Fruit fly (Drosophila melanogaster): ENCODE measurements around the gene Sar1.

Sar1 gene

DNA sequence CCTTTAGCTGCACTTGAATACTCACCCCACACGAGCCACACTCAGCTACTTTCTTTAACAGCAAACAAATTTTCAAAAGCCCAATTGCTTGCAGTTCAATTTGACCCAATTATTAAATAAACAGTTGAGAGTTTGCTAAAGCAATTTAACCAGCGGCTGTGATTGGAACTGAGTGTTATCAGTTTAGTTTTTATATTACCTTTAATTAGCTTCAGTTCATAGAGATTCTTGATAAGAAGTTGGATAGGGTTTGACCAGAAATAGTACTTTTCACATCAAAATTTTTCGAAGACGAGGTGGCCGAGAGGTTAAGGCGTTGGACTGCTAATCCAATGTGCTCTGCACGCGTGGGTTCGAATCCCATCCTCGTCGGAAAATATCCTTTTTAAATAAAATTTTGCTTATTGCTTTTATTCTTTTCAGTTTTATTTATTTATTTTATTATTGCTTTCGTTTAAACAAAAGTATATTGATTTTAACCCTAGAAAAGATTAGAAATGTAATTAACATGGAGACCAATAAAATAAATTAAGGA lies 39.8 kb downstream of the Sar1 start:
- TF ChIP-seq CG11617 (GFP tag; optimal IDR thresholded peaks at IDR 0.05) (no peak), tj (GFP tag; optimal IDR thresholded peaks at IDR 0.05) (no peak), kay (GFP tag; ENCODE audit: borderline replicate concordance) (no peak), CG1620 (GFP tag; optimal IDR thresholded peaks at IDR 0.05) (no peak), CG7045 (GFP tag; optimal IDR thresholded peaks at IDR 0.05) (no peak), Crg-1 (GFP tag; optimal IDR thresholded peaks at IDR 0.05) (no peak), ovo (GFP tag; optimal IDR thresholded peaks at IDR 0.05) (no peak), cnc (optimal IDR thresholded peaks at IDR 0.05) (no peak), CG12768 (GFP tag; optimal IDR thresholded peaks at IDR 0.05) (no peak)

- peak; percentile 15 for TF ChIP-seq bab1 (GFP tag; optimal IDR thresholded peaks at IDR 0.05)
- no peak for TF ChIP-seq CG33017 (tag; optimal IDR thresholded peaks at IDR 0.05)
- TF ChIP-seq Hr96 (GFP tag; optimal IDR thresholded peaks at IDR 0.05) = no peak
- no peak for TF ChIP-seq Crg-1 (GFP tag; optimal IDR thresholded peaks at IDR 0.05)
- no peak for TF ChIP-seq cnc (optimal IDR thresholded peaks at IDR 0.05)
These were observed 40.7 kb downstream of the Sar1 start for dm6 chr3R:22397068-22397700.

dm6 chr3R:22400246-22400645 lies 43.8 kb downstream of the Sar1 start:
- TF ChIP-seq tj (GFP tag; optimal IDR thresholded peaks at IDR 0.05) (no peak), Hr96 (GFP tag; optimal IDR thresholded peaks at IDR 0.05) (no peak), Mnt (GFP tag; optimal IDR thresholded peaks at IDR 0.05) (no peak), CG33017 (tag; optimal IDR thresholded peaks at IDR 0.05) (no peak), CG12768 (GFP tag; optimal IDR thresholded peaks at IDR 0.05) (no peak), CG5204 (GFP tag; optimal IDR thresholded peaks at IDR 0.05) (no peak), CG14711 (tag; optimal IDR thresholded peaks at IDR 0.05) (no peak), CG1620 (GFP tag; optimal IDR thresholded peaks at IDR 0.05) (no peak), Crg-1 (GFP tag; optimal IDR thresholded peaks at IDR 0.05) (no peak), toe (GFP tag; optimal IDR thresholded peaks at IDR 0.05) (no peak), bab1 (GFP tag; optimal IDR thresholded peaks at IDR 0.05) (no peak), cnc (optimal IDR thresholded peaks at IDR 0.05) (no peak), cic (GFP tag; optimal IDR thresholded peaks at IDR 0.05) (no peak), CG7101 (tag; optimal IDR thresholded peaks at IDR 0.05) (no peak), pad (GFP tag; optimal IDR thresholded peaks at IDR 0.05) (no peak), CG11617 (GFP tag; optimal IDR thresholded peaks at IDR 0.05) (no peak)

DNA sequence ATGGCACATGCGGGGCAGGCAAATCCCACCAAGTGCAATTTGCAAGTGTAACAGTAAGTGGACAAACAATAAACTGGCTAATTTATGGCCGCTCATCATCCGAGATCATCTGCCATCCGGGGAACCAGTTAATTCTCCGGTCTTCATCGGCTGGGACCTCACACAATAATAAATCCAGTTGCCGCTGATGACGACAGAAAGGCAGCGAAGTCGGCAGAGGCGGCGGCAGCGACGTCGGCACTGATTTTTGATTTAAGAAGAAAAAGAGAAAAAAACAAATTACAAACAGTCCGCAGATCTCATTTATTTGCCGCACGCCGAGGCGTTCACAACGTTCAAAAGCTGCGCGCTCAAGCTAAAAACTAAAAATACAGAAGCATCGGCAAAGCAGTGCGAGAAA lies 45.9 kb downstream of the Sar1 start, which contains the start of gene CG13856:
CG13856 (plus strand) TSS at position 301 of the 400 bp plus-strand sequence.
- TF ChIP-seq Clk (GFP tag; optimal IDR thresholded peaks at IDR 0.05) = no peak
- no peak for TF ChIP-seq Crg-1 (GFP tag; optimal IDR thresholded peaks at IDR 0.05)
- no peak for TF ChIP-seq Mnt (GFP tag; optimal IDR thresholded peaks at IDR 0.05)
- no peak for TF ChIP-seq cnc (optimal IDR thresholded peaks at IDR 0.05)
- TF ChIP-seq CG1620 (GFP tag; optimal IDR thresholded peaks at IDR 0.05) = no peak
- no peak for TF ChIP-seq Hr96 (GFP tag; optimal IDR thresholded peaks at IDR 0.05)

- TF ChIP-seq cic (GFP tag; optimal IDR thresholded peaks at IDR 0.05) (no peak), CG7045 (GFP tag; optimal IDR thresholded peaks at IDR 0.05) (no peak), Mnt (GFP tag; optimal IDR thresholded peaks at IDR 0.05) (no peak), CG1620 (GFP tag; optimal IDR thresholded peaks at IDR 0.05) (no peak), CG14711 (tag; optimal IDR thresholded peaks at IDR 0.05) (no peak), Clk (GFP tag; optimal IDR thresholded peaks at IDR 0.05) (no peak), toe (GFP tag; optimal IDR thresholded peaks at IDR 0.05) (no peak), Hr96 (GFP tag; optimal IDR thresholded peaks at IDR 0.05) (no peak), tj (GFP tag; optimal IDR thresholded peaks at IDR 0.05) (no peak), CG5204 (GFP tag; optimal IDR thresholded peaks at IDR 0.05) (no peak), bab1 (GFP tag; optimal IDR thresholded peaks at IDR 0.05) (no peak), CG11617 (GFP tag; optimal IDR thresholded peaks at IDR 0.05) (no peak), ovo (GFP tag; optimal IDR thresholded peaks at IDR 0.05) (no peak)
These were observed 49.2 kb downstream of the Sar1 start, which contains the start of gene CG13855 for dm6 chr3R:22405639-22406038. TSS of gene CG13855 (plus strand) at chr3R:22405939.
